Fruit fly (Drosophila melanogaster) whole organism, prepupa: ENCODE results near the gene Cyp9f3.

Source experiments
- CG10631 ChIP-seq: fragments of 200-800 bp; sonication (Bioruptor generic); optimal IDR thresholded peaks from 2 replicates; lab custom pipeline; 2016; ENCODE audit warnings: missing biosample characterization, missing genetic modification characterization
- CG10669 ChIP-seq: fragments of 200-800 bp; sonication (Bioruptor generic); optimal IDR thresholded peaks from 3 replicates; lab custom pipeline; 2018; ENCODE audit warnings: missing biosample characterization, mild to moderate bottlenecking, missing genetic modification characterization, moderate library complexity
- CG11762 ChIP-seq: fragments of 200-800 bp; sonication (Bioruptor generic); optimal IDR thresholded peaks from 3 replicates; lab custom pipeline; 2016; ENCODE audit warnings: missing biosample characterization, missing genetic modification characterization; ENCODE audit not compliant: insufficient read depth
- CG11902 ChIP-seq: fragments of 200-800 bp; sonication (Bioruptor generic); optimal IDR thresholded peaks from 3 replicates; lab custom pipeline; 2016; ENCODE audit warnings: missing biosample characterization, missing genetic modification characterization
- CG1621 ChIP-seq: fragments of 200-800 bp; sonication (Bioruptor generic); optimal IDR thresholded peaks from 3 replicates; lab custom pipeline; 2018; ENCODE audit warnings: missing biosample characterization, mild to moderate bottlenecking, missing genetic modification characterization
- CG16779 ChIP-seq: fragments of 200-800 bp; sonication (Bioruptor generic); optimal IDR thresholded peaks from 3 replicates; lab custom pipeline; 2017; ENCODE audit warnings: missing biosample characterization, mild to moderate bottlenecking, missing genetic modification characterization
- CG31627 ChIP-seq: fragments of 200-800 bp; sonication (Bioruptor generic); optimal IDR thresholded peaks from 3 replicates; lab custom pipeline; 2016; ENCODE audit warnings: missing biosample characterization, missing genetic modification characterization
- CG32006 ChIP-seq: fragments of 200-800 bp; sonication (Bioruptor generic); optimal IDR thresholded peaks from 3 replicates; lab custom pipeline; 2017; ENCODE audit warnings: missing biosample characterization, mild to moderate bottlenecking, missing genetic modification characterization
- CG34406 ChIP-seq: fragments of 200-800 bp; sonication (Bioruptor generic); optimal IDR thresholded peaks from 3 replicates; lab custom pipeline; 2016; ENCODE audit warnings: missing biosample characterization, missing genetic modification characterization
- CG3919 ChIP-seq: fragments of 200-800 bp; sonication (Bioruptor generic); optimal IDR thresholded peaks from 3 replicates; lab custom pipeline; 2016; ENCODE audit warnings: missing biosample characterization, missing genetic modification characterization
- CG4318 ChIP-seq: fragments of 200-800 bp; sonication (Bioruptor generic); optimal IDR thresholded peaks from 3 replicates; lab custom pipeline; 2017; ENCODE audit warnings: missing biosample characterization, mild to moderate bottlenecking, missing genetic modification characterization
- CG6163 ChIP-seq: fragments of 200-800 bp; sonication (Bioruptor generic); IDR thresholded peaks from 3 replicates; pipeline ENCODE4 v1.3.6; 2022; ENCODE audit warnings: missing biosample characterization, missing genetic modification characterization
- CG6854 ChIP-seq: fragments of 200-800 bp; sonication (Bioruptor generic); optimal IDR thresholded peaks from 2 replicates; lab custom pipeline; 2017; ENCODE audit warnings: missing biosample characterization, mild to moderate bottlenecking, missing genetic modification characterization
- CG7368 ChIP-seq: fragments of 200-800 bp; sonication (Bioruptor generic); optimal IDR thresholded peaks from 3 replicates; lab custom pipeline; 2016; ENCODE audit warnings: missing biosample characterization, missing genetic modification characterization
- CG8319 ChIP-seq: fragments of 200-800 bp; sonication (Bioruptor generic); optimal IDR thresholded peaks from 3 replicates; lab custom pipeline; 2016; ENCODE audit warnings: missing biosample characterization, missing genetic modification characterization
- Eip75B ChIP-seq: fragments of 200-800 bp; sonication (Bioruptor generic); optimal IDR thresholded peaks from 3 replicates; lab custom pipeline; 2016; ENCODE audit warnings: missing biosample characterization, missing genetic modification characterization
- Eip78C ChIP-seq: fragments of 200-800 bp; sonication (Bioruptor generic); peaks from one replicate; lab custom pipeline; 2016; ENCODE audit warnings: missing biosample characterization, missing genetic modification characterization
- Eip93F ChIP-seq: fragments of 200-800 bp; sonication (Bioruptor generic); optimal IDR thresholded peaks from 2 replicates; lab custom pipeline; 2016; ENCODE audit warnings: missing biosample characterization, mild to moderate bottlenecking, missing genetic modification characterization
- Ets21C ChIP-seq: fragments of 200-800 bp; sonication (Bioruptor generic); optimal IDR thresholded peaks from 3 replicates; lab custom pipeline; 2016; ENCODE audit warnings: missing biosample characterization, missing genetic modification characterization
- Met ChIP-seq: fragments of 200-800 bp; sonication (Bioruptor generic); optimal IDR thresholded peaks from 3 replicates; lab custom pipeline; 2016; ENCODE audit warnings: missing biosample characterization, missing genetic modification characterization
- Smox ChIP-seq: fragments of 200-800 bp; sonication (Bioruptor generic); optimal IDR thresholded peaks from 3 replicates; lab custom pipeline; 2016; ENCODE audit warnings: missing biosample characterization, missing genetic modification characterization
- Sox102F ChIP-seq: fragments of 200-800 bp; sonication (Bioruptor generic); optimal IDR thresholded peaks from 2 replicates; lab custom pipeline; 2016; ENCODE audit warnings: missing biosample characterization, mild to moderate bottlenecking, missing genetic modification characterization
- Sox15 ChIP-seq: fragments of 200-800 bp; sonication (Bioruptor generic); optimal IDR thresholded peaks from 3 replicates; lab custom pipeline; 2016; ENCODE audit warnings: missing biosample characterization, missing genetic modification characterization
- achi ChIP-seq: fragments of 200-800 bp; sonication (Bioruptor generic); optimal IDR thresholded peaks from 3 replicates; lab custom pipeline; 2016; ENCODE audit warnings: missing biosample characterization, missing genetic modification characterization
- dsx ChIP-seq: fragments of 200-800 bp; optimal IDR thresholded peaks from 3 replicates; lab custom pipeline; 2019; ENCODE audit warnings: missing biosample characterization, mild to moderate bottlenecking, missing genetic modification characterization, moderate library complexity; ENCODE audit not compliant: poor library complexity, severe bottlenecking
- eg ChIP-seq: fragments of 200-800 bp; sonication (Bioruptor generic); IDR thresholded peaks from 3 replicates; pipeline ENCODE4 v1.3.6; 2022; ENCODE audit warnings: missing biosample characterization, missing genetic modification characterization
- esn ChIP-seq: fragments of 200-800 bp; sonication (Bioruptor generic); optimal IDR thresholded peaks from 2 replicates; lab custom pipeline; 2016; ENCODE audit warnings: missing biosample characterization, mild to moderate bottlenecking, missing genetic modification characterization, moderate library complexity
- fd59A ChIP-seq: fragments of 200-800 bp; sonication (Bioruptor generic); optimal IDR thresholded peaks from 2 replicates; lab custom pipeline; 2017; ENCODE audit warnings: missing biosample characterization, mild to moderate bottlenecking, missing genetic modification characterization, missing genetic modification reagents
- fd85E ChIP-seq: fragments of 200-800 bp; sonication (Bioruptor generic); optimal IDR thresholded peaks from 3 replicates; lab custom pipeline; 2016; ENCODE audit warnings: missing biosample characterization, missing genetic modification characterization
- fkh ChIP-seq: fragments of 200-800 bp; sonication (Bioruptor generic); optimal IDR thresholded peaks from 3 replicates; lab custom pipeline; 2017; ENCODE audit warnings: missing biosample characterization, mild to moderate bottlenecking, missing genetic modification characterization, moderate library complexity
- lz ChIP-seq: fragments of 200-800 bp; sonication (Bioruptor generic); optimal IDR thresholded peaks from 3 replicates; lab custom pipeline; 2016; ENCODE audit warnings: missing biosample characterization, missing genetic modification characterization
- spab ChIP-seq: fragments of 200-800 bp; sonication (Bioruptor generic); optimal IDR thresholded peaks from 2 replicates; lab custom pipeline; 2017; ENCODE audit warnings: missing biosample characterization, mild to moderate bottlenecking, missing genetic modification characterization, missing genetic modification reagents
- svp ChIP-seq: fragments of 200-800 bp; sonication (Bioruptor generic); peaks from one replicate; lab custom pipeline; 2016; ENCODE audit warnings: missing biosample characterization, missing genetic modification characterization
- topi ChIP-seq: fragments of 200-800 bp; sonication (Bioruptor generic); optimal IDR thresholded peaks from 3 replicates; lab custom pipeline; 2016; ENCODE audit warnings: missing biosample characterization, missing genetic modification characterization
- vri ChIP-seq: fragments of 200-800 bp; sonication (Bioruptor generic); optimal IDR thresholded peaks from 3 replicates; lab custom pipeline; 2016; ENCODE audit warnings: missing biosample characterization, mild to moderate bottlenecking, missing genetic modification characterization

Gene Cyp9f3

dm6 chr3R:12369135-12369792 is 29.5 kb downstream of the Cyp9f3 start, which contains the start of gene GstD1 (continued):
- TF ChIP-seq CG16779 (tag; lab: Kevin White, UChicago) (peak; percentile 36), Sox15 (GFP tag; lab: Kevin White, UChicago) (peak; percentile 10), Smox (peak; percentile 36), esn (GFP tag; lab: Kevin White, UChicago) (peak; percentile 60), lz (GFP tag; lab: Kevin White, UChicago) (peak; percentile 64), CG10631 (GFP tag; lab: Kevin White, UChicago) (peak; percentile 61), fd85E (GFP tag; lab: Kevin White, UChicago) (no peak), spab (peak; percentile 25), dsx (GFP tag; lab: Kevin White, UChicago) (peak; percentile 20), fkh (GFP tag; lab: Kevin White, UChicago) (peak; percentile 62), Eip93F (GFP tag; lab: Kevin White, UChicago) (no peak), Met (peak; percentile 50), topi (GFP tag; lab: Kevin White, UChicago) (peak; percentile 48), CG6854 (GFP tag; lab: Kevin White, UChicago) (no peak), CG7368 (peak; percentile 1), CG1621 (tag; lab: Kevin White, UChicago) (no peak), vri (GFP tag; lab: Kevin White, UChicago) (peak; percentile 49), Eip75B (peak; percentile 35), achi (GFP tag; lab: Kevin White, UChicago) (peak; percentile 74), CG6163 (GFP tag; lab: Robert Waterston, UW) (peak; percentile 69), fd59A (GFP tag; lab: Kevin White, UChicago) (peak; percentile 59), Sox102F (GFP tag; lab: Kevin White, UChicago) (peak; percentile 2), CG11902 (no peak), svp (GFP tag; lab: Kevin White, UChicago) (peak; percentile 79), CG11762 (GFP tag; lab: Kevin White, UChicago) (peak; percentile 30), Ets21C (peak; percentile 39), CG10669 (GFP tag; lab: Kevin White, UChicago) (peak; percentile 40), CG3919 (peak; percentile 71), CG34406 (GFP tag; lab: Kevin White, UChicago) (peak; percentile 43), CG8319 (GFP tag; lab: Kevin White, UChicago) (no peak), eg (peak; percentile 75)

DNA sequence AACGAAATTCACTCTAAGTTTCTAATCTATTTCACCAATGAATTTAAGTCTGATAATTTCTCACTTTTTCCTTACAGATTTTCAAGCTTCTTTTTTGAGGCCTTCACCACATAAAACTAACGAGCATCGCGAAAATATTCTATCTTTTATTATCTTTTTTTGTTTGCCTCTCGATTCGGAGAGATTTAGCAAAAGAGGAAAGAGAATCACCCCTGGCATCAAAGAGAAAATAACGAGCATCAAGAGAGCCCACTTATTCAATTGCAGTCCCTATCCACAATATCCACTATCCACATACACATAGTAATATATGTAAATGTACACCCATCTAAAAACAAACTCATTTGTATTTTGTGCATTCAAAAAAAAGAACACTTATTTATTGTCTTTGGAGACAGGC is 31.3 kb downstream of the Cyp9f3 start, which contains the start of gene GstD9:
GstD9 (minus strand) TSS at position 101 of the 400 bp plus-strand sequence.
- TF ChIP-seq achi (GFP tag; lab: Kevin White, UChicago) (no peak), Eip78C (GFP tag; lab: Kevin White, UChicago) (peak; percentile 41)

dm6 chr3R:12365887-12366286 is 32.8 kb downstream of the Cyp9f3 start:
- peak; percentile 8 for TF ChIP-seq vri (GFP tag; lab: Kevin White, UChicago)
- TF ChIP-seq CG4318: no peak
- TF ChIP-seq fkh (GFP tag; lab: Kevin White, UChicago): peak; percentile 31
- TF ChIP-seq CG31627 (GFP tag; lab: Kevin White, UChicago): no peak
- peak; percentile 3 for TF ChIP-seq Eip93F (GFP tag; lab: Kevin White, UChicago)

dm6 chr3R:12365264-12365840 is 33.4 kb downstream of the Cyp9f3 start, which contains the start of gene GstD10:
TSS of gene GstD10 (minus strand) at chr3R:12365735.
- peak; percentile 75 for TF ChIP-seq vri (GFP tag; lab: Kevin White, UChicago)
- TF ChIP-seq CG32006 (GFP tag; lab: Kevin White, UChicago): no peak
- TF ChIP-seq svp (GFP tag; lab: Kevin White, UChicago): peak; percentile 90
- TF ChIP-seq, all 60 proteins: peak for 2
